Fruit fly (Drosophila melanogaster): ENCODE measurements around the gene Ziz.

DNA sequence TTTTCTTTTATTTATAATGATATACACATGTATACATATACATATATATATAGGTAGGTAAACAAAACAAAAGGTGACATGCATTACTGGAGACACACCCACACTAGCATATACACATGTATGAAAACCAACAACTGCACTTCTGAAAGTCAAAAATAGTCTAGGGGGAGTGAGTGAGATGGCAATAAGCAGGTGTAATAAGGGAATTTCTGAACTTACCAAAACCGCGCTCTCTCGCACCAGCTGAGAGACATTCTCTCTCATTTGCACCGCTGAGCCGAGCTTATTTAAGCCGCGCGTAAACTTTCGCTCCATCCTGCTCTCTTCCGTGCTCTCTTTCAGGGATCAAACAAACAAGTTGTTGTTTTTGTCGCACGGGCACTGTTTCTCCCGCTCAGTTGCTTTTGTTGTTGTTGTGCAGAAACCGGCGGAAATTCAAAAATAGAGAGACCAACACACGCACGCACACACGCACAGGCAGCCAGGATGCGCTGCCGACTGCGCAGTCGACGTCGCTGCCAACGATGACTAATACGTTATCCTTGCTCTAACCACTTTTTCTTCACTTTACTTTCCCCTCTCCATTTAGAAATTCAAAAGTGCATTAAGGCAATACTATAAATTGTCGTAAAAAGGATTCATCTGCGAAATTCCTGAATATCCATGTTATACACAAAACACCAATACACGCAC is 667 bp downstream of the Ziz start:
- TF ChIP-seq Eip74EF (GFP tag; optimal IDR thresholded peaks at IDR 0.05) (no peak), aop (GFP tag; IDR thresholded peaks at IDR 0.05) (no peak), croc (GFP tag; conservative IDR thresholded peaks at IDR 0.05) (no peak)

All from whole organism, embryonic.